Worm (Caenorhabditis elegans) whole organism, mixed stage, embryonic: ENCODE results near the gene C17F4.2.
"Not testable (repeated sequence)": the region's sequence is repeated elsewhere in the genome, so short reads cannot be mapped to it uniquely, and the experiment has no call there.

ENCODE experiments used
- lin-32 ChIP-seq: fragments of 200-800 bp; sonication (Bioruptor generic); optimal IDR thresholded peaks from 2 replicates; lab custom pipeline; 2018; ENCODE audit warnings: mild to moderate bottlenecking, missing genetic modification characterization, missing compliant biosample characterization
- lsy-2 ChIP-seq: fragments of 150-350 bp; optimal IDR thresholded peaks from 2 replicates; lab custom pipeline; 2014; ENCODE audit warnings: missing biosample characterization, missing genetic modification characterization
- pha-4 ChIP-seq: fragments of 150-350 bp; optimal IDR thresholded peaks from 2 replicates; lab custom pipeline; 2018; ENCODE audit warnings: missing biosample characterization, missing genetic modification reagents, missing genetic modification characterization
- unc-39 ChIP-seq: fragments of 150-350 bp; optimal IDR thresholded peaks from 2 replicates; lab custom pipeline; 2014; ENCODE audit warnings: missing biosample characterization, missing genetic modification characterization
- unc-62 ChIP-seq: fragments of 150-350 bp; optimal IDR thresholded peaks from 2 replicates; lab custom pipeline; 2014; ENCODE audit warnings: missing biosample characterization, missing genetic modification reagents, missing genetic modification characterization

DNA sequence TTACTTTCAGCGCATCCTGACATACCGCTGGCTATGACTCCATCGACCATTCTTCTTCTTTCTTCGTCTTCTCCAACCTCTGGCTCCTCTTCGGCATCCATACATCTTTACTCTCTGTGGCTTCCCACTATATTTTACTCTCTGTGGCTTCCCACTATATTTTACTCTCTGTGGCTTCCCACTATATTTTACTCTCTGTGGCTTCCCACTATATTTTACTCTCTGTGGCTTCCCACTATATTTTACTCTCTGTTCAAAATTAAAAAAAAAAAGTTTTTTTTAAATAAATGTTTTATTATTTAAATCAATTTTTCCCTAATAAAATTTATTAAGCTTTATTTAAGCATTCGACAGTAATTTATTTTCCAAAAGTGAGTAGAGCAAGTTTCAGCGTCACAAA lies 42.1 kb downstream of the C17F4.2 start, which contains the start of gene F39E9.14:
- TF ChIP-seq lsy-2; unc-62 (GFP tag; lab: Kevin White, UChicago); unc-39; lin-32; pha-4 (tag; lab: Kevin White, UChicago): not testable (repeated sequence)
